Fruit fly (Drosophila melanogaster) Kc167 (cell line): ENCODE data around the gene Daao2.

Source experiments
- Myc ChIP-seq: fragments of >200 bp; optimal IDR thresholded peaks from 2 replicates; lab custom pipeline; 2017; ENCODE audit warnings: missing external identifiers
- h ChIP-seq: fragments of >200 bp; optimal IDR thresholded peaks from 3 replicates; lab custom pipeline; 2018; ENCODE audit warnings: missing external identifiers
- insv ChIP-seq: fragments of >200 bp; optimal IDR thresholded peaks from 3 replicates; lab custom pipeline; 2018; ENCODE audit warnings: missing external identifiers
- psq ChIP-seq: fragments of >200 bp; optimal IDR thresholded peaks from 2 replicates; lab custom pipeline; 2017; ENCODE audit warnings: missing external identifiers

dm6 chr2L:6794418-6794793, 8.4 kb upstream of the Daao2 start:
- no peak for TF ChIP-seq insv
- no peak for TF ChIP-seq psq
- no peak for TF ChIP-seq Myc
- TF ChIP-seq h (lab: Kevin White, UChicago), result no peak
